Fruit fly (Drosophila melanogaster) whole organism, adult: ENCODE results near the gene CG42495.

ENCODE experiments used
- CG11617 ChIP-seq: fragments of 200-800 bp; sonication (Bioruptor generic); optimal IDR thresholded peaks from 2 replicates; lab custom pipeline; 2017; ENCODE audit warnings: mild to moderate bottlenecking, missing biosample characterization, missing genetic modification reagents, missing genetic modification characterization
- CG12768 ChIP-seq: fragments of 200-800 bp; sonication (Bioruptor generic); optimal IDR thresholded peaks from 2 replicates; lab custom pipeline; 2017; ENCODE audit warnings: missing biosample characterization, missing genetic modification characterization, mild to moderate bottlenecking, moderate library complexity, missing genetic modification reagents
- CG14711 ChIP-seq: fragments of 200-800 bp; sonication (Bioruptor generic); optimal IDR thresholded peaks from 2 replicates; lab custom pipeline; 2018; ENCODE audit warnings: missing biosample characterization, mild to moderate bottlenecking, missing genetic modification characterization, moderate library complexity
- CG1620 ChIP-seq: fragments of 200-800 bp; sonication (Bioruptor generic); optimal IDR thresholded peaks from 2 replicates; lab custom pipeline; 2016; ENCODE audit warnings: missing biosample characterization, missing genetic modification characterization
- CG33017 ChIP-seq: fragments of 200-800 bp; sonication (Bioruptor generic); optimal IDR thresholded peaks from 2 replicates; lab custom pipeline; 2018; ENCODE audit warnings: missing biosample characterization, mild to moderate bottlenecking, missing genetic modification characterization, moderate library complexity
- CG5204 ChIP-seq: fragments of 200-800 bp; sonication (Bioruptor generic); optimal IDR thresholded peaks from 2 replicates; lab custom pipeline; 2016; ENCODE audit warnings: missing biosample characterization, missing genetic modification characterization
- CG7045 ChIP-seq: fragments of 200-800 bp; sonication (Bioruptor generic); optimal IDR thresholded peaks from 2 replicates; lab custom pipeline; 2017; ENCODE audit warnings: missing biosample characterization, mild to moderate bottlenecking, missing genetic modification characterization
- CG7101 ChIP-seq: fragments of 200-800 bp; sonication (Bioruptor generic); optimal IDR thresholded peaks from 2 replicates; lab custom pipeline; 2018; ENCODE audit warnings: missing biosample characterization, mild to moderate bottlenecking, missing genetic modification characterization, moderate library complexity
- Hr96 ChIP-seq: fragments of 200-800 bp; sonication (Bioruptor generic); optimal IDR thresholded peaks from 2 replicates; lab custom pipeline; 2016; ENCODE audit warnings: missing biosample characterization, missing genetic modification characterization
- bab1 ChIP-seq: fragments of 200-800 bp; sonication (Bioruptor generic); optimal IDR thresholded peaks from 3 replicates; lab custom pipeline; 2019; ENCODE audit warnings: missing biosample characterization, mild to moderate bottlenecking, missing genetic modification characterization, moderate library complexity
- cic ChIP-seq: fragments of 200-800 bp; sonication (Bioruptor generic); optimal IDR thresholded peaks from 2 replicates; lab custom pipeline; 2017; ENCODE audit warnings: missing biosample characterization, mild to moderate bottlenecking, missing genetic modification characterization, moderate library complexity
- kay ChIP-seq: fragments of 200-800 bp; sonication (Bioruptor generic); peaks from one replicate; lab custom pipeline; 2016; ENCODE audit warnings: missing biosample characterization, missing genetic modification characterization, borderline replicate concordance
- ovo ChIP-seq: fragments of 200-800 bp; sonication (Bioruptor generic); optimal IDR thresholded peaks from 2 replicates; lab custom pipeline; 2016; ENCODE audit warnings: missing biosample characterization, missing genetic modification characterization
- toe ChIP-seq: fragments of 200-800 bp; sonication (Bioruptor generic); optimal IDR thresholded peaks from 2 replicates; lab custom pipeline; 2016; ENCODE audit warnings: missing biosample characterization, missing genetic modification characterization

DNA sequence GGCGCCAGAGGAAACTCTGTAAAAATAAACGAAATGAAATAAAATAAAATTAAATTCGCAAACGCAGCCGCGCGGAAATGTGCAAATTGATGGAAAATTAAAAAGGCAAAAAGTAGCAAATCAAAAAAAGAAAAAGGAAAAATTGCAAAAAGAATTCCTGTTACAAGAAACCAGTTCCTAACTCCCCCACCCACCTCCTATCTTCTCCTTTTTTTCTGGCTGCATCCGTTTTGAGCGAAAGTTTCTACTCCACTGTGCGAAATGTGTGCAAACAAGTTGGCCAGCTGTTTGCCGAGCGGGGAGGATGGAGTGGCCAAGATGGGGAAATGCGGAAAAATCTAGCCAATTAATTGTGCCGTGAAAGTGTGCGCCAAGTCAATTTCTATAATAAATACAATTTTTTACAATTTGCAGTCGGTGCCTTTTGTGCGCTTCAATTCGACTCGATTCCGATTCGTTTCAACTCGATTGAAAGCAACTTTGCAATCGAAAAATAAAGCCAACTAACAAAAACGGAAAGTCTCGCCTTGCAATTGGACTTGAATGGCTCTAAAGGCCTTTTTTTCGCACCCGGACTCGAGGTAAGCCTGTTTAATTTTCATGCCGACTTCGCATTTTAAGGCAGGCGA is 40.6 kb upstream of the CG42495 start:
- TF ChIP-seq CG5204 (GFP tag; lab: Kevin White, UChicago) (no peak), kay (no peak), CG12768 (GFP tag; lab: Kevin White, UChicago) (no peak), bab1 (GFP tag; lab: Kevin White, UChicago) (no peak), toe (GFP tag; lab: Kevin White, UChicago) (no peak), CG11617 (no peak), CG1620 (GFP tag; lab: Kevin White, UChicago) (no peak), CG7045 (GFP tag; lab: Kevin White, UChicago) (no peak), CG14711 (tag; lab: Kevin White, UChicago) (no peak), ovo (no peak), Hr96 (GFP tag; lab: Kevin White, UChicago) (no peak), CG7101 (no peak), CG33017 (no peak), cic (no peak)
